Worm (Caenorhabditis elegans) whole organism, L4 larva: ENCODE measurements around the gene acdh-8.

ENCODE experiments used
- daf-12 ChIP-seq: fragments of 150-350 bp; optimal IDR thresholded peaks from 2 replicates; lab custom pipeline; 2014; ENCODE audit warnings: missing biosample characterization, missing genetic modification reagents, missing genetic modification characterization
- dmd-8 ChIP-seq: fragments of 200-800 bp; sonication (Bioruptor generic); IDR thresholded peaks from 2 replicates; pipeline ENCODE4 v1.3.6; 2022; ENCODE audit warnings: missing genetic modification characterization, missing compliant biosample characterization
- dpl-1 ChIP-seq: fragments of 150-350 bp; optimal IDR thresholded peaks from 2 replicates; lab custom pipeline; 2014; ENCODE audit warnings: missing biosample characterization, missing genetic modification reagents, missing genetic modification characterization
- egl-43 ChIP-seq: fragments of 200-800 bp; sonication (Bioruptor generic); IDR thresholded peaks from 2 replicates; pipeline ENCODE4 v1.3.6; 2022; ENCODE audit warnings: missing genetic modification reagents, missing genetic modification characterization, missing compliant biosample characterization
- lin-29 ChIP-seq: fragments of 200-800 bp; sonication (Bioruptor generic); IDR thresholded peaks from 2 replicates; pipeline ENCODE4 v1.3.6; 2022; ENCODE audit warnings: missing genetic modification reagents, missing genetic modification characterization, missing compliant biosample characterization
- snpc-4 ChIP-seq: fragments of 150-350 bp; optimal IDR thresholded peaks from 2 replicates; lab custom pipeline; 2014; ENCODE audit warnings: missing biosample characterization, missing genetic modification characterization
- ztf-11 ChIP-seq: fragments of 150-350 bp; optimal IDR thresholded peaks from 2 replicates; lab custom pipeline; 2014; ENCODE audit warnings: missing biosample characterization, missing genetic modification characterization

ce11 chrII:5799553-5799952, 5.3 kb downstream of the acdh-8 start, which contains the start of gene K05F1.8:
- TF ChIP-seq snpc-4 (tag; lab: Kevin White, UChicago) (no peak), dpl-1 (GFP tag; lab: Kevin White, UChicago) (no peak), lin-29 (GFP tag; lab: Robert Waterston, UW) (no peak), dmd-8 (GFP tag; lab: Robert Waterston, UW) (no peak), ztf-11 (no peak), daf-12 (no peak), egl-43 (GFP tag; lab: Robert Waterston, UW) (no peak)
